Fruit fly (Drosophila melanogaster) ovary, adult (tissue): ENCODE data around the gene dsh.
A peak's percentile ranks its signal among the peaks of the same experiment; 100 is the strongest.

Source experiments
- CG17801 ChIP-seq: fragments of 200-800 bp; optimal IDR thresholded peaks from 2 replicates; lab custom pipeline; 2019; ENCODE audit warnings: missing biosample characterization, mild to moderate bottlenecking, missing genetic modification characterization, moderate library complexity; ENCODE audit not compliant: partially characterized antibody

dsh gene

dm6 chrX:11379747-11380146, 24.1 kb downstream of the dsh start:
- no peak for TF ChIP-seq CG17801 (GFP tag; lab: Kevin White, UChicago)

- TF ChIP-seq CG17801 (GFP tag; lab: Kevin White, UChicago), result no peak
These were observed 26.9 kb downstream of the dsh start for dm6 chrX:11382588-11382987.

dm6 chrX:11383530-11383929, 27.8 kb downstream of the dsh start:
- no peak for TF ChIP-seq CG17801 (GFP tag; lab: Kevin White, UChicago)

dm6 chrX:11384023-11384444, 28.4 kb downstream of the dsh start:
- no peak for TF ChIP-seq CG17801 (GFP tag; lab: Kevin White, UChicago)

- no peak for TF ChIP-seq CG17801 (GFP tag; lab: Kevin White, UChicago)
These were observed 29.8 kb downstream of the dsh start for dm6 chrX:11385498-11385897.

- peak; percentile 50 for TF ChIP-seq CG17801 (GFP tag; lab: Kevin White, UChicago)
These were observed 34.1 kb downstream of the dsh start for dm6 chrX:11389494-11390447.

- TF ChIP-seq CG17801 (GFP tag; lab: Kevin White, UChicago), result peak; percentile 46
These were observed 35.1 kb downstream of the dsh start for dm6 chrX:11390625-11391363.

- TF ChIP-seq CG17801 (GFP tag; lab: Kevin White, UChicago), result no peak
These were observed 35.8 kb downstream of the dsh start for dm6 chrX:11391364-11391915.

dm6 chrX:11393003-11393620, 37.4 kb downstream of the dsh start:
- no peak for TF ChIP-seq CG17801 (GFP tag; lab: Kevin White, UChicago)

dm6 chrX:11404247-11404646, 48.6 kb downstream of the dsh start:
- TF ChIP-seq CG17801 (GFP tag; lab: Kevin White, UChicago), result no peak
